Fruit fly (Drosophila melanogaster): Measurements from ENCODE around the gene Tango6.

Tango6 gene

dm6 chr2L:18930352-18931122 lies 38.3 kb upstream of the Tango6 start (continued):
- no peak for TF ChIP-seq Lim3 (GFP tag; IDR thresholded peaks at IDR 0.05)
- TF ChIP-seq GATAe (GFP tag; conservative IDR thresholded peaks at IDR 0.05), result no peak
- no peak for TF ChIP-seq CG12104 (GFP tag; optimal IDR thresholded peaks at IDR 0.05)
- no peak for TF ChIP-seq inv (GFP tag; IDR thresholded peaks at IDR 0.05; ENCODE audit: partially characterized antibody)
- no peak for TF ChIP-seq CG5953 (GFP tag; IDR thresholded peaks at IDR 0.05)
- no peak for TF ChIP-seq CG7786 (GFP tag; optimal IDR thresholded peaks at IDR 0.05)
- no peak for TF ChIP-seq CG13287 (GFP tag; IDR thresholded peaks at IDR 0.05; ENCODE audit: partially characterized antibody)
- TF ChIP-seq CG7928 (GFP tag; optimal IDR thresholded peaks at IDR 0.05), result no peak
- TF ChIP-seq D (optimal IDR thresholded peaks at IDR 0.05), result no peak
- TF ChIP-seq D (GFP tag; optimal IDR thresholded peaks at IDR 0.05), result peak; percentile 29
- TF ChIP-seq dmrt99B (tag; optimal IDR thresholded peaks at IDR 0.05), result peak; percentile 49
- no peak for TF ChIP-seq CG17328 (GFP tag; IDR thresholded peaks at IDR 0.05)
- TF ChIP-seq CG2712 (tag; optimal IDR thresholded peaks at IDR 0.05), result peak; percentile 68
- TF ChIP-seq CG8924 (tag; optimal IDR thresholded peaks at IDR 0.05), result peak; percentile 11
- peak; percentile 62; the same call in 1 of the 2 replicates for TF ChIP-seq Xrp1 (GFP tag; IDR thresholded peaks at IDR 0.05)
- no peak for TF ChIP-seq Meics (GFP tag; optimal IDR thresholded peaks at IDR 0.05)
- no peak for TF ChIP-seq B-H1 (GFP tag; IDR thresholded peaks at IDR 0.05)
- TF ChIP-seq CG8478 (optimal IDR thresholded peaks at IDR 0.05), result no peak
- peak; percentile 4 for TF ChIP-seq Six4 (GFP tag; optimal IDR thresholded peaks at IDR 0.05)
- no peak for TF ChIP-seq al (GFP tag; IDR thresholded peaks at IDR 0.05)
- TF ChIP-seq org-1 (GFP tag; optimal IDR thresholded peaks at IDR 0.05), result no peak
- TF ChIP-seq Nf-YA (GFP tag; IDR thresholded peaks at IDR 0.05), result no peak
- TF ChIP-seq slbo (GFP tag; IDR thresholded peaks at IDR 0.05), result no peak
- TF ChIP-seq Camta (GFP tag; optimal IDR thresholded peaks at IDR 0.05), result no peak
- TF ChIP-seq ftz-f1 (GFP tag; optimal IDR thresholded peaks at IDR 0.05), result no peak
- TF ChIP-seq C15 (GFP tag; IDR thresholded peaks at IDR 0.05), result no peak
- no peak for TF ChIP-seq D19B (GFP tag; optimal IDR thresholded peaks at IDR 0.05)
- no peak for TF ChIP-seq CG10543 (GFP tag; optimal IDR thresholded peaks at IDR 0.05)
- TF ChIP-seq CG14710 (tag; optimal IDR thresholded peaks at IDR 0.05), result peak; percentile 59
- no peak for TF ChIP-seq Oaz (GFP tag; IDR thresholded peaks at IDR 0.05)
- no peak for TF ChIP-seq dan (GFP tag; IDR thresholded peaks at IDR 0.05)
- TF ChIP-seq CG10366 (GFP tag; IDR thresholded peaks at IDR 0.05), result no peak; the same call in 1 of the 2 replicates
- no peak for TF ChIP-seq Hr39 (optimal IDR thresholded peaks at IDR 0.05)
- TF ChIP-seq CG12659 (GFP tag; optimal IDR thresholded peaks at IDR 0.05), result no peak
- peak; percentile 17 for TF ChIP-seq D19A (tag; optimal IDR thresholded peaks at IDR 0.05)
- TF ChIP-seq CG30403 (GFP tag; optimal IDR thresholded peaks at IDR 0.05), result peak; percentile 14
- TF ChIP-seq ato (GFP tag; IDR thresholded peaks at IDR 0.05; ENCODE audit: partially characterized antibody), result 0 out of 2 replicates have a peak, but pooled peaks have one; percentile 22
- TF ChIP-seq CG17829 (tag; optimal IDR thresholded peaks at IDR 0.05), result peak; percentile 48
- peak; percentile 15 for TF ChIP-seq CG12219 (GFP tag; optimal IDR thresholded peaks at IDR 0.05)
- TF ChIP-seq CG31365 (tag; optimal IDR thresholded peaks at IDR 0.05), result no peak
- no peak for TF ChIP-seq Sox100B (GFP tag; optimal IDR thresholded peaks at IDR 0.05)
- TF ChIP-seq lab (GFP tag; optimal IDR thresholded peaks at IDR 0.05), result no peak
- no peak for TF ChIP-seq jing (GFP tag; optimal IDR thresholded peaks at IDR 0.05)
- TF ChIP-seq Atf6 (GFP tag; IDR thresholded peaks at IDR 0.05), result no peak
- peak; percentile 31 for TF ChIP-seq ATbp (GFP tag; optimal IDR thresholded peaks at IDR 0.05)
- TF ChIP-seq CG10462 (GFP tag; optimal IDR thresholded peaks at IDR 0.05), result no peak
- no peak for TF ChIP-seq NC2α (GFP tag; optimal IDR thresholded peaks at IDR 0.05)
- no peak for TF ChIP-seq CG17568 (GFP tag; optimal IDR thresholded peaks at IDR 0.05)
- TF ChIP-seq kni (GFP tag; optimal IDR thresholded peaks at IDR 0.05), result peak; percentile 63
- no peak for TF ChIP-seq B-H2 (GFP tag; optimal IDR thresholded peaks at IDR 0.05)
- TF ChIP-seq tna (GFP tag; IDR thresholded peaks at IDR 0.05; ENCODE audit: partially characterized antibody), result no peak
